Worm (Caenorhabditis elegans) whole organism, L2 larva: ENCODE measurements around the gene grdn-1.
A peak's percentile ranks its signal among the peaks of the same experiment; 100 is the strongest.

Source experiments
- C34F6.9 ChIP-seq: fragments of 150-350 bp; optimal IDR thresholded peaks from 2 replicates; lab custom pipeline; 2014; ENCODE audit warnings: missing biosample characterization, missing genetic modification characterization
- F13H6.1 ChIP-seq: sonication (generic microtip); optimal IDR thresholded peaks from 2 replicates; lab custom pipeline; 2016; ENCODE audit warnings: missing genetic modification characterization, missing compliant biosample characterization
- R02D3.7 ChIP-seq: fragments of 150-350 bp; optimal IDR thresholded peaks from 2 replicates; lab custom pipeline; 2014; ENCODE audit warnings: missing biosample characterization, missing genetic modification characterization
- Y55F3AM.14 ChIP-seq: fragments of 200-800 bp; sonication (Bioruptor generic); optimal IDR thresholded peaks from 2 replicates; lab custom pipeline; 2018; ENCODE audit warnings: mild to moderate bottlenecking, missing genetic modification characterization, missing compliant biosample characterization
- ZK546.5 ChIP-seq: sonication (generic microtip); optimal IDR thresholded peaks from 2 replicates; lab custom pipeline; 2017; ENCODE audit warnings: missing biosample characterization, missing genetic modification characterization
- alr-1 ChIP-seq: fragments of 150-350 bp; optimal IDR thresholded peaks from 2 replicates; lab custom pipeline; 2014; ENCODE audit warnings: missing biosample characterization, missing genetic modification characterization
- aly-2 ChIP-seq: fragments of 150-350 bp; optimal IDR thresholded peaks from 2 replicates; lab custom pipeline; 2014; ENCODE audit warnings: missing biosample characterization, missing genetic modification characterization
- ama-1 ChIP-seq: fragments of 150-350 bp; optimal IDR thresholded peaks from 2 replicates; lab custom pipeline; 2018; ENCODE audit warnings: inconsistent platforms
- blmp-1 ChIP-seq: sonication (generic microtip); optimal IDR thresholded peaks from 2 replicates; lab custom pipeline; 2017; ENCODE audit warnings: missing genetic modification characterization, mild to moderate bottlenecking, missing compliant biosample characterization, antibody characterized with exemption, moderate library complexity; ENCODE audit not compliant: insufficient read depth
- ceh-16 ChIP-seq: fragments of 150-350 bp; optimal IDR thresholded peaks from 2 replicates; lab custom pipeline; 2014; ENCODE audit warnings: missing biosample characterization, missing genetic modification characterization
- ceh-82 ChIP-seq: fragments of 150-350 bp; optimal IDR thresholded peaks from 2 replicates; lab custom pipeline; 2014; ENCODE audit warnings: missing biosample characterization, missing genetic modification characterization
- crh-2 ChIP-seq: sonication (generic microtip); optimal IDR thresholded peaks from 2 replicates; lab custom pipeline; 2017; ENCODE audit warnings: missing biosample characterization, missing genetic modification characterization
- dmd-4 ChIP-seq: sonication (generic microtip); optimal IDR thresholded peaks from 2 replicates; lab custom pipeline; 2017; ENCODE audit warnings: missing biosample characterization, missing genetic modification characterization
- egl-27 ChIP-seq: sonication (generic microtip); optimal IDR thresholded peaks from 3 replicates; lab custom pipeline; 2017; ENCODE audit warnings: missing biosample characterization, missing genetic modification reagents, missing genetic modification characterization
- elt-1 ChIP-seq: fragments of 150-350 bp; optimal IDR thresholded peaks from 2 replicates; lab custom pipeline; 2014; ENCODE audit warnings: missing biosample characterization, missing genetic modification characterization
- elt-3 ChIP-seq: sonication (generic microtip); optimal IDR thresholded peaks from 2 replicates; lab custom pipeline; 2017; ENCODE audit warnings: missing biosample characterization, missing genetic modification characterization
- fos-1 ChIP-seq: fragments of 150-350 bp; optimal IDR thresholded peaks from 2 replicates; lab custom pipeline; 2014; ENCODE audit warnings: missing biosample characterization, missing genetic modification characterization
- gmeb-1 ChIP-seq: fragments of 150-350 bp; optimal IDR thresholded peaks from 2 replicates; lab custom pipeline; 2014; ENCODE audit warnings: missing biosample characterization, missing genetic modification characterization
- lin-11 ChIP-seq: fragments of 150-350 bp; sonication (generic microtip); optimal IDR thresholded peaks from 2 replicates; lab custom pipeline; 2014; ENCODE audit warnings: missing biosample characterization, missing genetic modification characterization, inconsistent platforms, mixed read lengths
- lin-13 ChIP-seq: fragments of 150-350 bp; optimal IDR thresholded peaks from 2 replicates; lab custom pipeline; 2014; ENCODE audit warnings: missing biosample characterization, missing genetic modification reagents, missing genetic modification characterization
- lin-39 ChIP-seq: fragments of 150-350 bp; optimal IDR thresholded peaks from 2 replicates; lab custom pipeline; 2014; ENCODE audit warnings: missing biosample characterization, missing genetic modification reagents, missing genetic modification characterization
- lsy-2 ChIP-seq, 2 experiments: fragments of 150-350 bp in 1 of 2; sonication (generic microtip) in 1 of 2; optimal IDR thresholded peaks; 2 replicates each; lab custom pipeline; 2014 to 2017; ENCODE audit warnings: missing biosample characterization in 2 of 2, missing genetic modification characterization in 2 of 2
- mab-5 ChIP-seq: fragments of 150-350 bp; optimal IDR thresholded peaks from 2 replicates; lab custom pipeline; 2014; ENCODE audit warnings: missing biosample characterization, missing genetic modification characterization
- mbf-1 ChIP-seq: sonication (generic microtip); optimal IDR thresholded peaks from 2 replicates; lab custom pipeline; 2017; ENCODE audit warnings: missing biosample characterization, missing genetic modification characterization
- mdl-1 ChIP-seq, 2 experiments: fragments of 150-350 bp in 1 of 2; sonication (generic microtip) in 1 of 2; optimal IDR thresholded peaks; 2 replicates each; lab custom pipeline; 2017; ENCODE audit warnings: missing biosample characterization in 2 of 2, missing genetic modification characterization in 2 of 2
- nhr-10 ChIP-seq: sonication (generic microtip); optimal IDR thresholded peaks from 2 replicates; lab custom pipeline; 2017; ENCODE audit warnings: missing biosample characterization, missing genetic modification characterization
- nhr-11 ChIP-seq: fragments of 150-350 bp; optimal IDR thresholded peaks from 2 replicates; lab custom pipeline; 2014; ENCODE audit warnings: missing biosample characterization, missing genetic modification characterization
- nhr-12 ChIP-seq: fragments of 150-350 bp; optimal IDR thresholded peaks from 2 replicates; lab custom pipeline; 2014; ENCODE audit warnings: missing biosample characterization, missing genetic modification characterization
- nhr-129 ChIP-seq: fragments of 150-350 bp; optimal IDR thresholded peaks from 2 replicates; lab custom pipeline; 2014; ENCODE audit warnings: missing biosample characterization, missing genetic modification characterization
- nhr-21 ChIP-seq: fragments of 150-350 bp; optimal IDR thresholded peaks from 2 replicates; lab custom pipeline; 2014; ENCODE audit warnings: missing biosample characterization, missing genetic modification characterization
- nhr-23 ChIP-seq: fragments of 150-350 bp; optimal IDR thresholded peaks from 2 replicates; lab custom pipeline; 2014; ENCODE audit warnings: missing biosample characterization, missing genetic modification reagents, missing genetic modification characterization
- nhr-237 ChIP-seq: fragments of 150-350 bp; optimal IDR thresholded peaks from 2 replicates; lab custom pipeline; 2014; ENCODE audit warnings: missing biosample characterization, missing genetic modification characterization
- nhr-25 ChIP-seq: fragments of 150-350 bp; sonication (generic microtip); optimal IDR thresholded peaks from 3 replicates; lab custom pipeline; 2014; ENCODE audit warnings: missing biosample characterization, missing genetic modification characterization
- nhr-6 ChIP-seq: fragments of 150-350 bp; optimal IDR thresholded peaks from 2 replicates; lab custom pipeline; 2014; ENCODE audit warnings: missing biosample characterization, missing genetic modification characterization
- nhr-77 ChIP-seq: fragments of 150-350 bp; optimal IDR thresholded peaks from 2 replicates; lab custom pipeline; 2014; ENCODE audit warnings: missing biosample characterization, missing genetic modification characterization
- peb-1 ChIP-seq: fragments of 150-350 bp; optimal IDR thresholded peaks from 2 replicates; lab custom pipeline; 2014; ENCODE audit warnings: missing biosample characterization, missing genetic modification characterization
- sem-4 ChIP-seq: fragments of 150-350 bp; optimal IDR thresholded peaks from 2 replicates; lab custom pipeline; 2014; ENCODE audit warnings: missing biosample characterization, missing genetic modification reagents, missing genetic modification characterization
- skn-1 ChIP-seq: sonication (generic microtip); optimal IDR thresholded peaks from 2 replicates; lab custom pipeline; 2017; ENCODE audit warnings: missing biosample characterization, missing genetic modification characterization
- sma-3 ChIP-seq: sonication (generic microtip); optimal IDR thresholded peaks from 2 replicates; lab custom pipeline; 2016; ENCODE audit warnings: missing genetic modification reagents, missing genetic modification characterization, missing compliant biosample characterization
- sma-9 ChIP-seq, 2 experiments: fragments of 150-350 bp in 1 of 2; sonication (generic microtip) in 1 of 2; optimal IDR thresholded peaks; 2 replicates each; lab custom pipeline; 2014 to 2016; ENCODE audit warnings: missing genetic modification characterization in 2 of 2, mild to moderate bottlenecking in 1 of 2, missing biosample characterization in 1 of 2, missing compliant biosample characterization in 1 of 2, missing genetic modification reagents in 1 of 2, moderate library complexity in 1 of 2
- snpc-4 ChIP-seq: fragments of 150-350 bp; optimal IDR thresholded peaks from 2 replicates; lab custom pipeline; 2014; ENCODE audit warnings: missing biosample characterization, missing genetic modification characterization
- unc-39 ChIP-seq: fragments of 150-350 bp; optimal IDR thresholded peaks from 2 replicates; lab custom pipeline; 2014; ENCODE audit warnings: missing biosample characterization, missing genetic modification characterization
- unc-55 ChIP-seq: fragments of 150-350 bp; sonication (generic microtip); optimal IDR thresholded peaks from 3 replicates; lab custom pipeline; 2014; ENCODE audit warnings: missing biosample characterization, missing genetic modification reagents, missing genetic modification characterization
- unc-62 ChIP-seq: fragments of 150-350 bp; optimal IDR thresholded peaks from 2 replicates; lab custom pipeline; 2014; ENCODE audit warnings: missing biosample characterization, missing genetic modification reagents, missing genetic modification characterization
- zag-1 ChIP-seq: fragments of 150-350 bp; optimal IDR thresholded peaks from 2 replicates; lab custom pipeline; 2014; ENCODE audit warnings: missing biosample characterization, missing genetic modification characterization
- ztf-1 ChIP-seq: fragments of 200-800 bp; sonication (Bioruptor generic); conservative IDR thresholded peaks from 2 replicates; pipeline ENCODE4 v1.3.6; 2022; ENCODE audit warnings: missing genetic modification characterization, missing compliant biosample characterization
- ztf-11 ChIP-seq: sonication (generic microtip); optimal IDR thresholded peaks from 2 replicates; lab custom pipeline; 2017; ENCODE audit warnings: missing biosample characterization, missing genetic modification characterization

The grdn-1 gene

ce11 chrV:18569445-18569844 is 23.1 kb upstream of the grdn-1 start:
- TF ChIP-seq elt-1 (no peak), nhr-77 (tag; lab: Kevin White, UChicago) (no peak), elt-3 (no peak), egl-27 (no peak), ZK546.5 (tag; lab: Kevin White, UChicago) (no peak), R02D3.7 (no peak), lsy-2 (tag; optimal IDR thresholded peaks at IDR 0.05; lab: Kevin White, UChicago) (no peak), nhr-23 (tag; lab: Kevin White, UChicago) (no peak), blmp-1 (peak; percentile 28), zag-1 (tag; lab: Kevin White, UChicago) (no peak), ztf-11 (tag; lab: Kevin White, UChicago) (no peak), nhr-25 (tag; lab: Kevin White, UChicago) (peak; percentile 77), C34F6.9 (tag; lab: Kevin White, UChicago) (no peak), nhr-10 (no peak), ama-1 (lab: Kevin White, UChicago) (no peak), F13H6.1 (tag; lab: Kevin White, UChicago) (no peak), mdl-1 (tag; optimal IDR thresholded peaks at IDR 0.05; lab: Kevin White, UChicago) (no peak), mbf-1 (tag; lab: Kevin White, UChicago) (no peak), unc-62 (GFP tag; lab: Kevin White, UChicago) (no peak), snpc-4 (tag; lab: Kevin White, UChicago) (no peak), alr-1 (tag; lab: Kevin White, UChicago) (no peak), fos-1 (tag; lab: Kevin White, UChicago) (no peak), sem-4 (tag; lab: Kevin White, UChicago) (no peak), ceh-16 (tag; lab: Kevin White, UChicago) (no peak), ceh-82 (tag; lab: Kevin White, UChicago) (no peak), crh-2 (tag; lab: Kevin White, UChicago) (peak; percentile 2), unc-39 (tag; lab: Kevin White, UChicago) (no peak), nhr-12 (no peak), lin-11 (tag; lab: Kevin White, UChicago) (no peak), skn-1 (no peak), nhr-129 (tag; lab: Kevin White, UChicago) (peak; percentile 9), lin-13 (GFP tag; lab: Kevin White, UChicago) (peak; percentile 9), unc-55 (no peak), nhr-11 (no peak), ztf-1 (GFP tag; lab: Robert Waterston, UW) (no peak), gmeb-1 (tag; lab: Kevin White, UChicago) (no peak), lin-39 (no peak), nhr-237 (no peak), dmd-4 (tag; lab: Kevin White, UChicago) (no peak), sma-3 (no peak), aly-2 (tag; lab: Kevin White, UChicago) (no peak), peb-1 (tag; lab: Kevin White, UChicago) (no peak), sma-9 (GFP tag; optimal IDR thresholded peaks at IDR 0.05; lab: Kevin White, UChicago) (no peak), sma-9 (tag; optimal IDR thresholded peaks at IDR 0.05; lab: Kevin White, UChicago) (no peak), Y55F3AM.14 (no peak)

- TF ChIP-seq nhr-11 (no peak), nhr-237 (no peak), nhr-12 (no peak), ceh-82 (tag; lab: Kevin White, UChicago) (no peak), alr-1 (tag; lab: Kevin White, UChicago) (no peak), elt-3 (no peak), R02D3.7 (no peak), nhr-6 (tag; lab: Kevin White, UChicago) (no peak), ztf-1 (GFP tag; lab: Robert Waterston, UW) (no peak), mbf-1 (tag; lab: Kevin White, UChicago) (no peak), elt-1 (no peak), nhr-21 (no peak), sma-9 (GFP tag; optimal IDR thresholded peaks at IDR 0.05; lab: Kevin White, UChicago) (no peak), sma-9 (tag; optimal IDR thresholded peaks at IDR 0.05; lab: Kevin White, UChicago) (no peak), ZK546.5 (tag; lab: Kevin White, UChicago) (no peak), ztf-11 (tag; lab: Kevin White, UChicago) (no peak), mab-5 (no peak), lin-11 (tag; lab: Kevin White, UChicago) (no peak), C34F6.9 (tag; lab: Kevin White, UChicago) (no peak), nhr-77 (tag; lab: Kevin White, UChicago) (no peak), F13H6.1 (tag; lab: Kevin White, UChicago) (no peak)
Observed at ce11 chrV:18571533-18571932, 21.0 kb upstream of the grdn-1 start, which contains the start of gene Y51A2D.21. TSS of gene Y51A2D.21 (plus strand) at chrV:18571833.
